Worm (Caenorhabditis elegans) whole organism, early embryonic: ENCODE results near the gene ugt-42.

ENCODE experiments used
- ama-1 ChIP-seq: fragments of 150-350 bp; optimal IDR thresholded peaks from 2 replicates; lab custom pipeline; 2014
- hmbx-1 ChIP-seq: sonication (generic microtip); optimal IDR thresholded peaks from 2 replicates; lab custom pipeline; 2016; ENCODE audit warnings: mild to moderate bottlenecking, missing genetic modification characterization, missing compliant biosample characterization

- TF ChIP-seq ama-1 (lab: Kevin White, UChicago) (no peak), hmbx-1 (tag; lab: Kevin White, UChicago) (no peak)
Measured at ce11 chrV:599783-600182, 47.2 kb upstream of the ugt-42 start.
